Worm (Caenorhabditis elegans) whole organism, mixed stage, embryonic: ENCODE measurements around the gene srw-86.

Experiments used
- bed-3 ChIP-seq: fragments of 200-800 bp; sonication (Bioruptor generic); optimal IDR thresholded peaks from 3 replicates; lab custom pipeline; 2018; ENCODE audit warnings: mild to moderate bottlenecking, missing genetic modification characterization, moderate library complexity, missing compliant biosample characterization
- elt-1 ChIP-seq: sonication (generic microtip); optimal IDR thresholded peaks from 2 replicates; lab custom pipeline; 2017; ENCODE audit warnings: missing genetic modification characterization, mild to moderate bottlenecking, missing compliant biosample characterization, antibody characterized with exemption, moderate library complexity, borderline replicate concordance; ENCODE audit not compliant: insufficient read depth
- lin-32 ChIP-seq: fragments of 200-800 bp; sonication (Bioruptor generic); optimal IDR thresholded peaks from 2 replicates; lab custom pipeline; 2018; ENCODE audit warnings: mild to moderate bottlenecking, missing genetic modification characterization, missing compliant biosample characterization
- lsy-2 ChIP-seq: fragments of 150-350 bp; optimal IDR thresholded peaks from 2 replicates; lab custom pipeline; 2014; ENCODE audit warnings: missing biosample characterization, missing genetic modification characterization
- mab-5 ChIP-seq: fragments of 150-350 bp; optimal IDR thresholded peaks from 2 replicates; lab custom pipeline; 2014; ENCODE audit warnings: missing biosample characterization, missing genetic modification characterization
- nhr-12 ChIP-seq: fragments of 150-350 bp; optimal IDR thresholded peaks from 2 replicates; lab custom pipeline; 2014; ENCODE audit warnings: missing biosample characterization, missing genetic modification characterization
- nhr-237 ChIP-seq: fragments of 150-350 bp; optimal IDR thresholded peaks from 2 replicates; lab custom pipeline; 2014; ENCODE audit warnings: missing biosample characterization, missing genetic modification characterization
- nhr-28 ChIP-seq: fragments of 150-350 bp; optimal IDR thresholded peaks from 2 replicates; lab custom pipeline; 2014; ENCODE audit warnings: missing biosample characterization, missing genetic modification characterization
- nhr-76 ChIP-seq: sonication (generic microtip); optimal IDR thresholded peaks from 2 replicates; lab custom pipeline; 2017; ENCODE audit warnings: missing biosample characterization, missing genetic modification characterization
- pha-4 ChIP-seq: fragments of 150-350 bp; optimal IDR thresholded peaks from 2 replicates; lab custom pipeline; 2018; ENCODE audit warnings: missing biosample characterization, missing genetic modification reagents, missing genetic modification characterization
- unc-39 ChIP-seq: fragments of 150-350 bp; optimal IDR thresholded peaks from 2 replicates; lab custom pipeline; 2014; ENCODE audit warnings: missing biosample characterization, missing genetic modification characterization
- unc-62 ChIP-seq: fragments of 150-350 bp; optimal IDR thresholded peaks from 2 replicates; lab custom pipeline; 2014; ENCODE audit warnings: missing biosample characterization, missing genetic modification reagents, missing genetic modification characterization
- ztf-11 ChIP-seq: fragments of 150-350 bp; optimal IDR thresholded peaks from 2 replicates; lab custom pipeline; 2014; ENCODE audit warnings: missing biosample characterization, missing genetic modification characterization

ce11 chrV:19410663-19411062 is 10.1 kb upstream of the srw-86 start, which contains the start of gene C25F9.5:
- no peak for TF ChIP-seq lin-32 (GFP tag; lab: Kevin White, UChicago)
- TF ChIP-seq nhr-28 (tag; lab: Kevin White, UChicago): no peak
- TF ChIP-seq nhr-76 (tag; lab: Kevin White, UChicago): no peak
- TF ChIP-seq pha-4 (tag; lab: Kevin White, UChicago): no peak
- no peak for TF ChIP-seq nhr-237 (tag; lab: Kevin White, UChicago)
- TF ChIP-seq nhr-12 (tag; lab: Kevin White, UChicago): no peak
- no peak for TF ChIP-seq ztf-11 (tag; lab: Kevin White, UChicago)
- TF ChIP-seq unc-39 (tag; lab: Kevin White, UChicago): no peak
- TF ChIP-seq unc-62 (GFP tag; lab: Kevin White, UChicago): no peak
- no peak for TF ChIP-seq lsy-2
- TF ChIP-seq bed-3 (GFP tag; lab: Kevin White, UChicago): no peak
- no peak for TF ChIP-seq mab-5 (tag; lab: Kevin White, UChicago)
- no peak for TF ChIP-seq elt-1 (tag; lab: Kevin White, UChicago)
